Fruit fly (Drosophila melanogaster) whole organism, prepupa: ENCODE measurements around the gene Idh.

Source experiments
- Blimp-1 ChIP-seq: fragments of 200-800 bp; sonication (Bioruptor generic); optimal IDR thresholded peaks from 3 replicates; lab custom pipeline; 2017; ENCODE audit warnings: missing biosample characterization, missing genetic modification characterization, mild to moderate bottlenecking, moderate library complexity, missing genetic modification reagents
- CG10631 ChIP-seq: fragments of 200-800 bp; sonication (Bioruptor generic); optimal IDR thresholded peaks from 2 replicates; lab custom pipeline; 2016; ENCODE audit warnings: missing biosample characterization, missing genetic modification characterization
- CG11294 ChIP-seq: fragments of 200-800 bp; sonication (Bioruptor generic); IDR thresholded peaks from 2 replicates; pipeline ENCODE4 v1.3.6; 2022; ENCODE audit warnings: missing biosample characterization, missing genetic modification characterization
- CG11762 ChIP-seq: fragments of 200-800 bp; sonication (Bioruptor generic); optimal IDR thresholded peaks from 3 replicates; lab custom pipeline; 2016; ENCODE audit warnings: missing biosample characterization, missing genetic modification characterization; ENCODE audit not compliant: insufficient read depth
- CG11902 ChIP-seq: fragments of 200-800 bp; sonication (Bioruptor generic); optimal IDR thresholded peaks from 3 replicates; lab custom pipeline; 2016; ENCODE audit warnings: missing biosample characterization, missing genetic modification characterization
- CG15336 ChIP-seq: fragments of 200-800 bp; sonication (Bioruptor generic); IDR thresholded peaks from 2 replicates; pipeline ENCODE4 v1.3.6; 2022; ENCODE audit warnings: missing biosample characterization, missing genetic modification characterization
- CG1621 ChIP-seq: fragments of 200-800 bp; sonication (Bioruptor generic); optimal IDR thresholded peaks from 3 replicates; lab custom pipeline; 2018; ENCODE audit warnings: missing biosample characterization, mild to moderate bottlenecking, missing genetic modification characterization
- CG3032 ChIP-seq: fragments of 200-800 bp; optimal IDR thresholded peaks from 2 replicates; lab custom pipeline; 2019; ENCODE audit warnings: missing biosample characterization, mild to moderate bottlenecking, missing genetic modification characterization, moderate library complexity
- CG32006 ChIP-seq: fragments of 200-800 bp; sonication (Bioruptor generic); optimal IDR thresholded peaks from 3 replicates; lab custom pipeline; 2017; ENCODE audit warnings: missing biosample characterization, mild to moderate bottlenecking, missing genetic modification characterization
- CG34406 ChIP-seq: fragments of 200-800 bp; sonication (Bioruptor generic); optimal IDR thresholded peaks from 3 replicates; lab custom pipeline; 2016; ENCODE audit warnings: missing biosample characterization, missing genetic modification characterization
- CG3919 ChIP-seq: fragments of 200-800 bp; sonication (Bioruptor generic); optimal IDR thresholded peaks from 3 replicates; lab custom pipeline; 2016; ENCODE audit warnings: missing biosample characterization, missing genetic modification characterization
- CG4318 ChIP-seq: fragments of 200-800 bp; sonication (Bioruptor generic); optimal IDR thresholded peaks from 3 replicates; lab custom pipeline; 2017; ENCODE audit warnings: missing biosample characterization, mild to moderate bottlenecking, missing genetic modification characterization
- CG6163 ChIP-seq: fragments of 200-800 bp; sonication (Bioruptor generic); IDR thresholded peaks from 3 replicates; pipeline ENCODE4 v1.3.6; 2022; ENCODE audit warnings: missing biosample characterization, missing genetic modification characterization
- CG6276 ChIP-seq: fragments of 200-800 bp; sonication (Bioruptor generic); optimal IDR thresholded peaks from 2 replicates; lab custom pipeline; 2017; ENCODE audit warnings: missing biosample characterization, mild to moderate bottlenecking, missing genetic modification characterization
- CG6792 ChIP-seq: fragments of 200-800 bp; sonication (Bioruptor generic); optimal IDR thresholded peaks from 3 replicates; lab custom pipeline; 2016; ENCODE audit warnings: missing biosample characterization, missing genetic modification characterization
- CG6808 ChIP-seq: fragments of 200-800 bp; sonication (Bioruptor generic); optimal IDR thresholded peaks from 3 replicates; lab custom pipeline; 2017; ENCODE audit warnings: missing biosample characterization, missing genetic modification characterization, mild to moderate bottlenecking, moderate library complexity, missing genetic modification reagents
- CG6854 ChIP-seq: fragments of 200-800 bp; sonication (Bioruptor generic); optimal IDR thresholded peaks from 2 replicates; lab custom pipeline; 2017; ENCODE audit warnings: missing biosample characterization, mild to moderate bottlenecking, missing genetic modification characterization
- CG7368 ChIP-seq: fragments of 200-800 bp; sonication (Bioruptor generic); optimal IDR thresholded peaks from 3 replicates; lab custom pipeline; 2016; ENCODE audit warnings: missing biosample characterization, missing genetic modification characterization
- CG8319 ChIP-seq: fragments of 200-800 bp; sonication (Bioruptor generic); optimal IDR thresholded peaks from 3 replicates; lab custom pipeline; 2016; ENCODE audit warnings: missing biosample characterization, missing genetic modification characterization
- CG8632 ChIP-seq: fragments of 200-800 bp; sonication (Bioruptor generic); optimal IDR thresholded peaks from 3 replicates; lab custom pipeline; 2016; ENCODE audit warnings: missing biosample characterization, missing genetic modification characterization
- CG9139 ChIP-seq: fragments of 200-800 bp; sonication (Bioruptor generic); optimal IDR thresholded peaks from 3 replicates; lab custom pipeline; 2017; ENCODE audit warnings: missing biosample characterization, mild to moderate bottlenecking, missing genetic modification characterization
- Eip75B ChIP-seq: fragments of 200-800 bp; sonication (Bioruptor generic); optimal IDR thresholded peaks from 3 replicates; lab custom pipeline; 2016; ENCODE audit warnings: missing biosample characterization, missing genetic modification characterization
- Eip78C ChIP-seq: fragments of 200-800 bp; sonication (Bioruptor generic); peaks from one replicate; lab custom pipeline; 2016; ENCODE audit warnings: missing biosample characterization, missing genetic modification characterization
- Ets21C ChIP-seq: fragments of 200-800 bp; sonication (Bioruptor generic); optimal IDR thresholded peaks from 3 replicates; lab custom pipeline; 2016; ENCODE audit warnings: missing biosample characterization, missing genetic modification characterization
- Ets96B ChIP-seq: fragments of 200-800 bp; optimal IDR thresholded peaks from 2 replicates; lab custom pipeline; 2019; ENCODE audit warnings: missing biosample characterization, mild to moderate bottlenecking, missing genetic modification characterization, moderate library complexity
- Gug ChIP-seq: fragments of 200-800 bp; sonication (Bioruptor generic); IDR thresholded peaks from 2 replicates; pipeline ENCODE4 v1.3.6; 2022; ENCODE audit warnings: missing biosample characterization, missing genetic modification characterization
- Hr39 ChIP-seq: fragments of 200-800 bp; sonication (Bioruptor generic); optimal IDR thresholded peaks from 2 replicates; lab custom pipeline; 2016; ENCODE audit warnings: missing biosample characterization, missing genetic modification characterization
- Lpt ChIP-seq: fragments of 200-800 bp; sonication (Bioruptor generic); optimal IDR thresholded peaks from 3 replicates; lab custom pipeline; 2016; ENCODE audit warnings: missing biosample characterization, missing genetic modification characterization
- Met ChIP-seq: fragments of 200-800 bp; sonication (Bioruptor generic); optimal IDR thresholded peaks from 3 replicates; lab custom pipeline; 2016; ENCODE audit warnings: missing biosample characterization, missing genetic modification characterization
- Smox ChIP-seq: fragments of 200-800 bp; sonication (Bioruptor generic); optimal IDR thresholded peaks from 3 replicates; lab custom pipeline; 2016; ENCODE audit warnings: missing biosample characterization, missing genetic modification characterization
- Sox102F ChIP-seq: fragments of 200-800 bp; sonication (Bioruptor generic); optimal IDR thresholded peaks from 2 replicates; lab custom pipeline; 2016; ENCODE audit warnings: missing biosample characterization, mild to moderate bottlenecking, missing genetic modification characterization
- Sox14 ChIP-seq: fragments of 200-800 bp; sonication (Bioruptor generic); optimal IDR thresholded peaks from 3 replicates; lab custom pipeline; 2016; ENCODE audit warnings: missing biosample characterization, missing genetic modification characterization
- acj6 ChIP-seq: fragments of 200-800 bp; sonication (Bioruptor generic); optimal IDR thresholded peaks from 3 replicates; lab custom pipeline; 2016; ENCODE audit warnings: missing biosample characterization, missing genetic modification characterization
- dac ChIP-seq: fragments of 200-800 bp; sonication (Bioruptor generic); optimal IDR thresholded peaks from 2 replicates; lab custom pipeline; 2017; ENCODE audit warnings: missing biosample characterization, mild to moderate bottlenecking, missing genetic modification characterization
- dsx ChIP-seq: fragments of 200-800 bp; optimal IDR thresholded peaks from 3 replicates; lab custom pipeline; 2019; ENCODE audit warnings: missing biosample characterization, mild to moderate bottlenecking, missing genetic modification characterization, moderate library complexity; ENCODE audit not compliant: poor library complexity, severe bottlenecking
- eg ChIP-seq: fragments of 200-800 bp; sonication (Bioruptor generic); IDR thresholded peaks from 3 replicates; pipeline ENCODE4 v1.3.6; 2022; ENCODE audit warnings: missing biosample characterization, missing genetic modification characterization
- esn ChIP-seq: fragments of 200-800 bp; sonication (Bioruptor generic); optimal IDR thresholded peaks from 2 replicates; lab custom pipeline; 2016; ENCODE audit warnings: missing biosample characterization, mild to moderate bottlenecking, missing genetic modification characterization, moderate library complexity
- fd59A ChIP-seq: fragments of 200-800 bp; sonication (Bioruptor generic); optimal IDR thresholded peaks from 2 replicates; lab custom pipeline; 2017; ENCODE audit warnings: missing biosample characterization, mild to moderate bottlenecking, missing genetic modification characterization, missing genetic modification reagents
- lz ChIP-seq: fragments of 200-800 bp; sonication (Bioruptor generic); optimal IDR thresholded peaks from 3 replicates; lab custom pipeline; 2016; ENCODE audit warnings: missing biosample characterization, missing genetic modification characterization
- net ChIP-seq: fragments of 200-800 bp; sonication (Bioruptor generic); optimal IDR thresholded peaks from 3 replicates; lab custom pipeline; 2016; ENCODE audit warnings: missing biosample characterization, missing genetic modification characterization
- pdm3 ChIP-seq: fragments of 200-800 bp; sonication (Bioruptor generic); optimal IDR thresholded peaks from 3 replicates; lab custom pipeline; 2016; ENCODE audit warnings: missing biosample characterization, missing genetic modification characterization
- salr ChIP-seq, 2 experiments: fragments of 200-800 bp; sonication (Bioruptor generic); optimal IDR thresholded peaks; 3 replicates each; lab custom pipeline; 2016 to 2018; ENCODE audit warnings: missing biosample characterization in 2 of 2, missing genetic modification characterization in 2 of 2, mild to moderate bottlenecking in 1 of 2
- ss ChIP-seq, 2 experiments: fragments of 200-800 bp; sonication (Bioruptor generic); optimal IDR thresholded peaks; 2 replicates in 1 of 2; 3 replicates in 1 of 2; lab custom pipeline; 2017 to 2018; ENCODE audit warnings: mild to moderate bottlenecking in 2 of 2, missing biosample characterization in 2 of 2, missing genetic modification characterization in 2 of 2, moderate library complexity in 1 of 2
- svp ChIP-seq: fragments of 200-800 bp; sonication (Bioruptor generic); peaks from one replicate; lab custom pipeline; 2016; ENCODE audit warnings: missing biosample characterization, missing genetic modification characterization
- topi ChIP-seq: fragments of 200-800 bp; sonication (Bioruptor generic); optimal IDR thresholded peaks from 3 replicates; lab custom pipeline; 2016; ENCODE audit warnings: missing biosample characterization, missing genetic modification characterization
- vri ChIP-seq: fragments of 200-800 bp; sonication (Bioruptor generic); optimal IDR thresholded peaks from 3 replicates; lab custom pipeline; 2016; ENCODE audit warnings: missing biosample characterization, mild to moderate bottlenecking, missing genetic modification characterization

Gene Idh

DNA sequence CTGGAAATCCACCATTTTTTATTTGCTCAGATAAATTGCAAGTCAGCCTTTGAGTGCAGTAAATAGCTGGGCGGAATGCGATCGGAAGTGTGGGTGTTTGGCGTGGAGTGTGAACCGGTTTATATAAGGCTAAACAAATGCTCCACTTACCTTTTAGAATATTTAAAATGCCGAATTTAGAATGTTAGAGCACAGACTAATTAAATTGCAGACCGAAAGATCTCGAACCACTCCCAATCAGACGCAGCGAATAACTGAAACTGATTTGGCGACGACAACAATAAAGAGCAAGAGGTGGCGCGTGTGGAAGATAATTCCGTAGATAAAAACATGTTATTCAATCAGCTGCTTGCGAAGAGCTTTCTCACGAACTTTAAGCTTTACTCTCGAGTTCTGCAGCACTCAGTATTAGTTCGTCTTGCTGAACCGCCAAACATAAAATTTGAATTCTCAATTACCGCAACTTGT, at the start of gene Idh:
Gene Idh (minus strand): TSS at position 264 of the 468 bp plus-strand sequence.
- TF ChIP-seq Eip78C (GFP tag; lab: Kevin White, UChicago) (peak; percentile 82), Hr39 (GFP tag; lab: Kevin White, UChicago) (no peak), Sox102F (peak; percentile 58), CG34406 (GFP tag; lab: Kevin White, UChicago) (peak; percentile 18), CG8319 (GFP tag; lab: Kevin White, UChicago) (no peak), salr (GFP tag; optimal IDR thresholded peaks at IDR 0.05; lab: Kevin White, UChicago) (no peak), acj6 (GFP tag; lab: Kevin White, UChicago) (no peak), Gug (GFP tag; lab: Robert Waterston, UW) (no peak), CG15336 (GFP tag; lab: Robert Waterston, UW) (peak; percentile 50; the same call in 1 of the 2 replicates), pdm3 (GFP tag; lab: Kevin White, UChicago) (no peak), Blimp-1 (peak; percentile 25), CG6808 (GFP tag; lab: Kevin White, UChicago) (peak; percentile 12), CG3919 (GFP tag; lab: Kevin White, UChicago) (peak; percentile 17), vri (peak; percentile 79), CG7368 (GFP tag; lab: Kevin White, UChicago) (no peak), Eip75B (GFP tag; lab: Kevin White, UChicago) (peak; percentile 63), CG6276 (GFP tag; lab: Kevin White, UChicago) (peak; percentile 47), Lpt (peak; percentile 17), eg (GFP tag; lab: Robert Waterston, UW) (no peak; the same call in 2 of the 3 replicates), ss (GFP tag; optimal IDR thresholded peaks at IDR 0.05; lab: Kevin White, UChicago) (peak in 1 of 2 experiments; percentile 32), topi (GFP tag; lab: Kevin White, UChicago) (peak; percentile 4), lz (no peak), Met (GFP tag; lab: Kevin White, UChicago) (peak; percentile 20), svp (GFP tag; lab: Kevin White, UChicago) (peak; percentile 84), esn (GFP tag; lab: Kevin White, UChicago) (peak; percentile 57), net (GFP tag; lab: Kevin White, UChicago) (peak; percentile 63), Ets21C (GFP tag; lab: Kevin White, UChicago) (no peak), CG9139 (GFP tag; lab: Kevin White, UChicago) (no peak), dsx (GFP tag; lab: Kevin White, UChicago) (peak; percentile 24), CG6854 (GFP tag; lab: Kevin White, UChicago) (peak; percentile 40), CG8632 (GFP tag; lab: Kevin White, UChicago) (no peak), CG6163 (GFP tag; lab: Robert Waterston, UW) (peak; percentile 38; the same call in 1 of the 3 replicates), CG11902 (GFP tag; lab: Kevin White, UChicago) (no peak)

DNA sequence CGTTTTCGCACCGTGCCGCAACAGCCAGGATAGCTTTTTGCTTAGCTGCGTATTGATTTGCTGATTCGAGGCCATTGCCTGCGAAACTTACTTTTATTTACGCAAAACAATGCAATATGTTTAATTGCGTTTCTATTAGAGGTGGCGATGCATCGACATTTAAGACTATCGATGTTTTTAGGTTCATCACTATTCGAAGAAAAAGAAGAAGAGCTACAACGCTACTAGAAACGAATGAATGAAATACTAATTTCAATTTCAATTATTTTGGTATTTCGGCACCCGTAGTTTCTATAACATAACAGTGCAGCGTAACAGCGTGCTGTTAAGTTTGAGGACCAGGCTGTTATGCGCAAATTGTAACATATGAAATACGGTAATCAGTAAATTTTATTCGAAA, 44.4 kb upstream of the Idh start, which contains the start of the genes Tpt, mkg-p and CG13667:
Gene Tpt (minus strand): TSS at position 155 of the 400 bp plus-strand sequence.
Gene mkg-p (minus strand): TSS at position 155 of the 400 bp plus-strand sequence.
Gene CG13667 (plus strand): TSS at position 332 of the 400 bp plus-strand sequence.
- TF ChIP-seq pdm3 (GFP tag; lab: Kevin White, UChicago) (no peak), CG1621 (peak; percentile 54)

DNA sequence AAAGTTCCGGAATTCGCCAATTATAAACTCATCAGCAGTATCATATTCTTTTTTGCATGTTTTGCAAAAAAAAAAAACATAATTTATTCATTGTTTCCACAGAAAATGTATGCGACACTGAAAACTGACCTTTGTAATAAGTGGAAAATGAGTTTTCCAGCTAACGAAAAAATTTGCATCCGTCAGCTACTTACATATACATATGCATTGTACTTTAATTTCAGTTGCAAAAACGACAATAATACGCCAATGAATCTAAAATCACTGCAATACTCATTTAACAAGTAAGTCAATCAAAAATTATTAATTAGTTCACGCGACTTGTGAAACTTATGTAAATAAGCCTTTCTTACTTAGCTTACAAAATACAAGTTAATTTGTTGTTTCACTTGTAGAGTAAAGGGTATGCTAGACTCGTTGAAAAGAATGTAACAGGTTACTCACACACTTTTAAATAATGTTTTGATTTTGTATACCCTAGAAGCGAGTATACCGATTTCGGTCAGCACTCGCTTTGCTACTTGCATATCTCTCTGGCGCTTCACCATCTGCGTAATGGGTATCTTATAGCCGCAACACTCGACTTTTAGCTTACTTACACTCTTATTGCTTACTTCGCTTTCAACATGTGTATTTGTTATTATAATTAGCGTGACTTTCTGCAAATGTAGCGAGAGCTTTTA, 38.2 kb upstream of the Idh start:
- TF ChIP-seq CG6792 (GFP tag; lab: Kevin White, UChicago) (peak; percentile 63), CG6808 (GFP tag; lab: Kevin White, UChicago) (no peak), CG8632 (GFP tag; lab: Kevin White, UChicago) (no peak), CG6276 (GFP tag; lab: Kevin White, UChicago) (no peak), dac (GFP tag; lab: Kevin White, UChicago) (no peak), CG3032 (peak; percentile 80), fd59A (GFP tag; lab: Kevin White, UChicago) (peak; percentile 49), CG32006 (GFP tag; lab: Kevin White, UChicago) (no peak), Ets96B (tag; lab: Kevin White, UChicago) (no peak), Sox14 (GFP tag; lab: Kevin White, UChicago) (no peak), svp (GFP tag; lab: Kevin White, UChicago) (no peak), net (GFP tag; lab: Kevin White, UChicago) (no peak), eg (GFP tag; lab: Robert Waterston, UW) (peak; percentile 88), CG11294 (GFP tag; lab: Robert Waterston, UW) (peak; percentile 65), topi (GFP tag; lab: Kevin White, UChicago) (no peak), CG4318 (GFP tag; lab: Kevin White, UChicago) (no peak), CG11762 (GFP tag; lab: Kevin White, UChicago) (peak; percentile 71), pdm3 (GFP tag; lab: Kevin White, UChicago) (no peak), ss (GFP tag; optimal IDR thresholded peaks at IDR 0.05; lab: Kevin White, UChicago) (no peak), CG10631 (GFP tag; lab: Kevin White, UChicago) (no peak), Smox (GFP tag; lab: Kevin White, UChicago) (no peak)
